Worm (Caenorhabditis elegans) whole organism, L3 larva: ENCODE measurements around the gene Y67D8B.1.

ENCODE experiments used
- ama-1 ChIP-seq: fragments of 150-350 bp; optimal IDR thresholded peaks from 2 replicates; lab custom pipeline; 2018
- lsy-12 ChIP-seq: sonication (generic microtip); optimal IDR thresholded peaks from 2 replicates; lab custom pipeline; 2016; ENCODE audit warnings: mild to moderate bottlenecking, missing genetic modification characterization, missing compliant biosample characterization
- mml-1 ChIP-seq: fragments of 150-350 bp; sonication (generic microtip); optimal IDR thresholded peaks from 3 replicates; lab custom pipeline; 2014; ENCODE audit warnings: missing biosample characterization, missing genetic modification characterization
- nhr-11 ChIP-seq: fragments of 150-350 bp; optimal IDR thresholded peaks from 2 replicates; lab custom pipeline; 2014; ENCODE audit warnings: missing biosample characterization, missing genetic modification characterization
- nhr-28 ChIP-seq: fragments of 150-350 bp; optimal IDR thresholded peaks from 2 replicates; lab custom pipeline; 2014; ENCODE audit warnings: missing biosample characterization, missing genetic modification characterization
- pqm-1 ChIP-seq: fragments of 150-350 bp; optimal IDR thresholded peaks from 2 replicates; lab custom pipeline; 2017; ENCODE audit warnings: missing biosample characterization, missing genetic modification characterization, inconsistent platforms
- unc-62 ChIP-seq: fragments of 150-350 bp; sonication (generic microtip); optimal IDR thresholded peaks from 4 replicates; lab custom pipeline; 2014; ENCODE audit warnings: missing biosample characterization, missing genetic modification reagents, missing genetic modification characterization
- zag-1 ChIP-seq: fragments of 150-350 bp; optimal IDR thresholded peaks from 2 replicates; lab custom pipeline; 2014; ENCODE audit warnings: missing biosample characterization, missing genetic modification characterization

ce11 chrIV:3160785-3161184 is 11.6 kb downstream of the Y67D8B.1 start:
- TF ChIP-seq ama-1 (lab: Kevin White, UChicago) (peak; percentile 51), nhr-28 (tag; lab: Kevin White, UChicago) (no peak), unc-62 (GFP tag; lab: Kevin White, UChicago) (peak; percentile 71), nhr-11 (tag; lab: Kevin White, UChicago) (peak; percentile 79), zag-1 (tag; lab: Kevin White, UChicago) (no peak), mml-1 (tag; lab: Kevin White, UChicago) (no peak), lsy-12 (tag; lab: Kevin White, UChicago) (peak; percentile 44), pqm-1 (peak; percentile 82)
